Fruit fly (Drosophila melanogaster) whole organism, embryonic: Measurements from ENCODE around the gene CG32301.

ENCODE experiments used
- Atf3 ChIP-seq: fragments of 200-800 bp; sonication (Bioruptor generic); optimal IDR thresholded peaks from 3 replicates; lab custom pipeline; 2016; ENCODE audit warnings: missing biosample characterization, missing genetic modification characterization
- B-H2 ChIP-seq: fragments of 200-800 bp; sonication (Bioruptor generic); optimal IDR thresholded peaks from 2 replicates; lab custom pipeline; 2018; ENCODE audit warnings: missing biosample characterization, mild to moderate bottlenecking, missing genetic modification characterization
- BEAF-32 ChIP-seq: fragments of 200-800 bp; sonication (Bioruptor generic); optimal IDR thresholded peaks from 3 replicates; lab custom pipeline; 2017; ENCODE audit warnings: missing biosample characterization, missing genetic modification characterization, mild to moderate bottlenecking, moderate library complexity, missing genetic modification reagents
- CG11398 ChIP-seq: fragments of 200-800 bp; sonication (Bioruptor generic); optimal IDR thresholded peaks from 2 replicates; lab custom pipeline; 2016; ENCODE audit warnings: missing biosample characterization, missing genetic modification characterization
- CG13424 ChIP-seq: fragments of 200-800 bp; sonication (Bioruptor generic); optimal IDR thresholded peaks from 2 replicates; lab custom pipeline; 2019; ENCODE audit warnings: missing biosample characterization, mild to moderate bottlenecking, missing genetic modification characterization, moderate library complexity
- CG15601 ChIP-seq: fragments of 200-800 bp; sonication (Bioruptor generic); optimal IDR thresholded peaks from 3 replicates; lab custom pipeline; 2019; ENCODE audit warnings: missing biosample characterization, mild to moderate bottlenecking, missing genetic modification characterization, moderate library complexity
- CG1603 ChIP-seq: fragments of 200-800 bp; sonication (Bioruptor generic); optimal IDR thresholded peaks from 2 replicates; lab custom pipeline; 2019; ENCODE audit warnings: missing biosample characterization, mild to moderate bottlenecking, missing genetic modification characterization, moderate library complexity
- CG16863 ChIP-seq: fragments of 200-800 bp; sonication (Bioruptor generic); optimal IDR thresholded peaks from 3 replicates; lab custom pipeline; 2016; ENCODE audit warnings: missing biosample characterization, missing genetic modification characterization
- CG17359 ChIP-seq: fragments of 200-800 bp; sonication (Bioruptor generic); optimal IDR thresholded peaks from 3 replicates; lab custom pipeline; 2018; ENCODE audit warnings: missing biosample characterization, mild to moderate bottlenecking, missing genetic modification characterization, moderate library complexity
- CG17802 ChIP-seq: fragments of 200-800 bp; sonication (Bioruptor generic); optimal IDR thresholded peaks from 2 replicates; lab custom pipeline; 2018; ENCODE audit warnings: missing biosample characterization, mild to moderate bottlenecking, missing genetic modification characterization, moderate library complexity
- CG2120 ChIP-seq: fragments of 200-800 bp; sonication (Bioruptor generic); optimal IDR thresholded peaks from 3 replicates; lab custom pipeline; 2016; ENCODE audit warnings: missing biosample characterization, missing genetic modification characterization
- CG4282 ChIP-seq: fragments of 200-800 bp; sonication (Bioruptor generic); optimal IDR thresholded peaks from 2 replicates; lab custom pipeline; 2016; ENCODE audit warnings: missing biosample characterization, missing genetic modification characterization
- CG43689 ChIP-seq: fragments of 200-800 bp; sonication (Bioruptor generic); IDR thresholded peaks from 2 replicates; pipeline ENCODE4 v1.3.6; 2022; ENCODE audit warnings: missing biosample characterization, missing genetic modification characterization
- CG9932 ChIP-seq: fragments of 200-800 bp; sonication (Bioruptor generic); IDR thresholded peaks from 2 replicates; pipeline ENCODE4 v1.3.6; 2022; ENCODE audit warnings: missing biosample characterization, missing genetic modification characterization
- CTCF ChIP-seq: fragments of 200-800 bp; sonication (Bioruptor generic); optimal IDR thresholded peaks from 2 replicates; lab custom pipeline; 2017; ENCODE audit warnings: missing biosample characterization, mild to moderate bottlenecking, missing genetic modification characterization, moderate library complexity
- Dip2 ChIP-seq: fragments of 200-800 bp; sonication (Bioruptor generic); IDR thresholded peaks from 2 replicates; pipeline ENCODE4 v1.3.6; 2022; ENCODE audit warnings: missing biosample characterization, missing genetic modification characterization
- Dip3 ChIP-seq: fragments of 200-800 bp; sonication (Bioruptor generic); optimal IDR thresholded peaks from 3 replicates; lab custom pipeline; 2016; ENCODE audit warnings: missing biosample characterization, missing genetic modification characterization
- Dll ChIP-seq: fragments of 200-800 bp; sonication (Bioruptor generic); IDR thresholded peaks from 4 replicates; pipeline ENCODE4 v1.3.6; 2022; ENCODE audit warnings: missing biosample characterization, missing genetic modification characterization; ENCODE audit not compliant: partially characterized antibody
- Doc3 ChIP-seq: fragments of 200-800 bp; sonication (Bioruptor generic); IDR thresholded peaks from 3 replicates; pipeline ENCODE4 v1.3.6; 2022; ENCODE audit warnings: missing biosample characterization, missing genetic modification characterization; ENCODE audit not compliant: partially characterized antibody
- Gsc ChIP-seq: fragments of 200-800 bp; sonication (Bioruptor generic); IDR thresholded peaks from 2 replicates; pipeline ENCODE4 v1.3.6; 2022; ENCODE audit warnings: missing biosample characterization, missing genetic modification characterization
- HLH54F ChIP-seq: fragments of 200-800 bp; sonication (Bioruptor generic); optimal IDR thresholded peaks from 3 replicates; lab custom pipeline; 2016; ENCODE audit warnings: missing biosample characterization, missing genetic modification characterization
- Hand ChIP-seq: fragments of 200-800 bp; sonication (Bioruptor generic); optimal IDR thresholded peaks from 2 replicates; lab custom pipeline; 2017; ENCODE audit warnings: mild to moderate bottlenecking, missing biosample characterization, missing genetic modification reagents, missing genetic modification characterization
- Jarid2 ChIP-seq: fragments of 200-800 bp; sonication (Bioruptor generic); optimal IDR thresholded peaks from 3 replicates; lab custom pipeline; 2017; ENCODE audit warnings: mild to moderate bottlenecking, missing biosample characterization, missing genetic modification reagents, missing genetic modification characterization
- Opbp ChIP-seq: fragments of 200-800 bp; sonication (Bioruptor generic); IDR thresholded peaks from 3 replicates; pipeline ENCODE4 v1.3.6; 2022; ENCODE audit warnings: missing biosample characterization, missing genetic modification characterization; ENCODE audit not compliant: partially characterized antibody
- Ptx1 ChIP-seq: fragments of 200-800 bp; sonication (Bioruptor generic); IDR thresholded peaks from 2 replicates; pipeline ENCODE4 v1.3.6; 2022; ENCODE audit warnings: missing biosample characterization, missing genetic modification characterization
- Side ChIP-seq: fragments of 200-800 bp; sonication (Bioruptor generic); optimal IDR thresholded peaks from 2 replicates; lab custom pipeline; 2016; ENCODE audit warnings: missing biosample characterization, missing genetic modification characterization
- Six4 ChIP-seq: fragments of 200-800 bp; sonication (Bioruptor generic); optimal IDR thresholded peaks from 2 replicates; lab custom pipeline; 2016; ENCODE audit warnings: missing biosample characterization, missing genetic modification characterization
- Sox102F ChIP-seq: fragments of 200-800 bp; sonication (Bioruptor generic); optimal IDR thresholded peaks from 2 replicates; lab custom pipeline; 2018; ENCODE audit warnings: missing biosample characterization, mild to moderate bottlenecking, missing genetic modification characterization, moderate library complexity
- Usf ChIP-seq: fragments of 200-800 bp; sonication (Bioruptor generic); optimal IDR thresholded peaks from 2 replicates; lab custom pipeline; 2017; ENCODE audit warnings: missing genotype, missing biosample characterization, missing genetic modification characterization
- ab ChIP-seq: fragments of 200-800 bp; sonication (Bioruptor generic); optimal IDR thresholded peaks from 2 replicates; lab custom pipeline; 2016; ENCODE audit warnings: missing biosample characterization, missing genetic modification characterization
- bab2 ChIP-seq: fragments of 200-800 bp; sonication (Bioruptor generic); optimal IDR thresholded peaks from 2 replicates; lab custom pipeline; 2016; ENCODE audit warnings: missing biosample characterization, missing genetic modification characterization
- dimm ChIP-seq: fragments of 200-800 bp; sonication (Bioruptor generic); IDR thresholded peaks from 2 replicates; pipeline ENCODE4 v1.3.6; 2022; ENCODE audit warnings: missing biosample characterization, missing genetic modification characterization
- dm ChIP-seq: fragments of 200-800 bp; sonication (Bioruptor generic); optimal IDR thresholded peaks from 3 replicates; lab custom pipeline; 2016; ENCODE audit warnings: missing biosample characterization, missing genetic modification characterization
- emc ChIP-seq: fragments of 200-800 bp; sonication (Bioruptor generic); optimal IDR thresholded peaks from 2 replicates; lab custom pipeline; 2016; ENCODE audit warnings: missing biosample characterization, missing genetic modification characterization
- esg ChIP-seq: fragments of 200-800 bp; sonication (Bioruptor generic); conservative IDR thresholded peaks from 2 replicates; pipeline ENCODE4 v1.3.6; 2022; ENCODE audit warnings: missing biosample characterization, missing genetic modification characterization
- gce ChIP-seq: fragments of 200-800 bp; sonication (Bioruptor generic); IDR thresholded peaks from 3 replicates; pipeline ENCODE4 v1.3.6; 2022; ENCODE audit warnings: missing biosample characterization, missing genetic modification characterization
- gfzf ChIP-seq: fragments of 200-800 bp; sonication (Bioruptor generic); optimal IDR thresholded peaks from 2 replicates; lab custom pipeline; 2016; ENCODE audit warnings: missing biosample characterization, mild to moderate bottlenecking, missing genetic modification characterization, moderate library complexity
- hbn ChIP-seq: fragments of 200-800 bp; sonication (Bioruptor generic); IDR thresholded peaks from 2 replicates; pipeline ENCODE4 v1.3.6; 2022; ENCODE audit warnings: missing biosample characterization, missing genetic modification characterization; ENCODE audit not compliant: partially characterized antibody
- her ChIP-seq: fragments of 200-800 bp; sonication (Bioruptor generic); optimal IDR thresholded peaks from 2 replicates; lab custom pipeline; 2016; ENCODE audit warnings: missing biosample characterization, missing genetic modification characterization
- kni ChIP-seq: fragments of 200-800 bp; sonication (Bioruptor generic); optimal IDR thresholded peaks from 3 replicates; lab custom pipeline; 2017; ENCODE audit warnings: mild to moderate bottlenecking, missing biosample characterization, missing genetic modification reagents, missing genetic modification characterization
- nmo ChIP-seq: fragments of 200-800 bp; sonication (Bioruptor generic); optimal IDR thresholded peaks from 2 replicates; lab custom pipeline; 2018; ENCODE audit warnings: missing biosample characterization, mild to moderate bottlenecking, missing genetic modification characterization, moderate library complexity
- onecut ChIP-seq: fragments of 200-800 bp; sonication (Bioruptor generic); IDR thresholded peaks from 2 replicates; pipeline ENCODE4 v1.3.6; 2022; ENCODE audit warnings: missing biosample characterization, missing genetic modification characterization
- p53 ChIP-seq: fragments of 200-800 bp; sonication (Bioruptor generic); optimal IDR thresholded peaks from 2 replicates; lab custom pipeline; 2016; ENCODE audit warnings: missing biosample characterization, missing genetic modification characterization
- pros ChIP-seq: fragments of 200-800 bp; sonication (Bioruptor generic); optimal IDR thresholded peaks from 3 replicates; lab custom pipeline; 2019; ENCODE audit warnings: missing biosample characterization, mild to moderate bottlenecking, missing genetic modification characterization, moderate library complexity
- psq ChIP-seq: fragments of 200-800 bp; sonication (Bioruptor generic); optimal IDR thresholded peaks from 2 replicates; lab custom pipeline; 2017; ENCODE audit warnings: missing biosample characterization, missing genetic modification characterization
- pum ChIP-seq: fragments of 200-800 bp; sonication (Bioruptor generic); optimal IDR thresholded peaks from 2 replicates; lab custom pipeline; 2016; ENCODE audit warnings: missing biosample characterization, missing genetic modification characterization
- row ChIP-seq: fragments of 200-800 bp; sonication (Bioruptor generic); IDR thresholded peaks from 3 replicates; pipeline ENCODE4 v1.3.6; 2022; ENCODE audit warnings: missing biosample characterization, missing genetic modification characterization
- slbo ChIP-seq: fragments of 200-800 bp; sonication (Bioruptor generic); IDR thresholded peaks from 2 replicates; pipeline ENCODE4 v1.3.6; 2022; ENCODE audit warnings: missing biosample characterization, missing genetic modification characterization
- slp2 ChIP-seq: fragments of 200-800 bp; sonication (Bioruptor generic); optimal IDR thresholded peaks from 2 replicates; lab custom pipeline; 2016; ENCODE audit warnings: missing biosample characterization, missing genetic modification characterization
- trem ChIP-seq: fragments of 200-800 bp; optimal IDR thresholded peaks from 3 replicates; lab custom pipeline; 2019; ENCODE audit warnings: missing biosample characterization, mild to moderate bottlenecking, missing genetic modification characterization, moderate library complexity

CG32301 gene

dm6 chr3L:2265692-2266444, 21.6 kb downstream of the CG32301 start, which contains the start of the genes ecd and CG13806 (continued):
- TF ChIP-seq slp2 (GFP tag; lab: Kevin White, UChicago): no peak
- TF ChIP-seq CG13424 (tag; lab: Kevin White, UChicago): peak; percentile 28
- TF ChIP-seq BEAF-32: peak; percentile 96
- TF ChIP-seq CG1603 (tag; lab: Kevin White, UChicago): peak; percentile 86
- no peak for TF ChIP-seq Dip2
- TF ChIP-seq pros: no peak
- no peak for TF ChIP-seq Sox102F (GFP tag; lab: Kevin White, UChicago)
- no peak for TF ChIP-seq gce (GFP tag; lab: Robert Waterston, UW)
- TF ChIP-seq CG43689 (GFP tag; lab: Robert Waterston, UW): no peak
- TF ChIP-seq dimm (GFP tag; lab: Robert Waterston, UW): no peak
- no peak for TF ChIP-seq B-H2 (GFP tag; lab: Kevin White, UChicago)
- no peak for TF ChIP-seq Dip3 (GFP tag; lab: Kevin White, UChicago)
- TF ChIP-seq Doc3 (GFP tag; lab: Robert Waterston, UW): peak; percentile 93
- peak; percentile 11 for TF ChIP-seq psq (GFP tag; lab: Kevin White, UChicago)
- TF ChIP-seq CTCF (GFP tag; lab: Kevin White, UChicago): peak; percentile 65
- TF ChIP-seq Hand: no peak
- peak; percentile 12 for TF ChIP-seq Six4 (GFP tag; lab: Kevin White, UChicago)
- peak; percentile 16 for TF ChIP-seq CG15601 (tag; lab: Kevin White, UChicago)
- TF ChIP-seq emc (GFP tag; lab: Kevin White, UChicago): peak; percentile 54
- TF ChIP-seq Side (GFP tag; lab: Kevin White, UChicago): peak; percentile 17
- peak; percentile 70 for TF ChIP-seq CG2120
- peak; percentile 60 for TF ChIP-seq gfzf
- TF ChIP-seq Opbp (GFP tag; lab: Robert Waterston, UW): peak; percentile 98
- peak; percentile 79 for TF ChIP-seq slbo (GFP tag; lab: Robert Waterston, UW)
- no peak for TF ChIP-seq Gsc (GFP tag; lab: Robert Waterston, UW)
- peak; percentile 10 for TF ChIP-seq bab2
- TF ChIP-seq hbn (GFP tag; lab: Robert Waterston, UW): peak; percentile 87
- TF ChIP-seq pum (GFP tag; lab: Kevin White, UChicago): peak; percentile 23
- peak; percentile 88 for TF ChIP-seq CG17802 (tag; lab: Kevin White, UChicago)
- peak; percentile 82 for TF ChIP-seq nmo (GFP tag; lab: Kevin White, UChicago)
- no peak for TF ChIP-seq onecut (GFP tag; lab: Robert Waterston, UW)
- no peak for TF ChIP-seq kni (GFP tag; lab: Kevin White, UChicago)
- peak; percentile 38 for TF ChIP-seq Ptx1 (GFP tag; lab: Robert Waterston, UW)
- no peak for TF ChIP-seq ab (GFP tag; lab: Kevin White, UChicago)
- peak; percentile 63 for TF ChIP-seq her (GFP tag; lab: Kevin White, UChicago)
- peak; percentile 30 for TF ChIP-seq HLH54F (GFP tag; lab: Kevin White, UChicago)
- no peak for TF ChIP-seq Atf3 (GFP tag; lab: Kevin White, UChicago)
- peak; percentile 95 for TF ChIP-seq row (GFP tag; lab: Robert Waterston, UW)
- peak; percentile 59 for TF ChIP-seq dm
- no peak for TF ChIP-seq Usf
- TF ChIP-seq CG11398: peak; percentile 12
- peak; percentile 26 for TF ChIP-seq CG16863
- no peak for TF ChIP-seq esg (GFP tag; lab: Robert Waterston, UW)
- TF ChIP-seq p53 (GFP tag; lab: Kevin White, UChicago): no peak
- no peak for TF ChIP-seq CG17359
- TF ChIP-seq CG4282 (GFP tag; lab: Kevin White, UChicago): no peak
- peak; percentile 86 for TF ChIP-seq CG9932 (GFP tag; lab: Robert Waterston, UW)
- peak; percentile 90 for TF ChIP-seq Dll (GFP tag; lab: Robert Waterston, UW)
- no peak for TF ChIP-seq Jarid2 (GFP tag; lab: Kevin White, UChicago)
- peak; percentile 51 for TF ChIP-seq trem (tag; lab: Kevin White, UChicago)
